Worm (Caenorhabditis elegans) whole organism, young adult: ENCODE data around the gene ncs-6.

Source experiments
- D2030.7 ChIP-seq: fragments of 200-800 bp; sonication (Bioruptor generic); IDR thresholded peaks from 2 replicates; pipeline ENCODE4 v1.3.6; 2022; ENCODE audit warnings: missing genetic modification reagents, missing genetic modification characterization, missing compliant biosample characterization
- F10E7.11 ChIP-seq: sonication (generic microtip); optimal IDR thresholded peaks from 2 replicates; lab custom pipeline; 2017; ENCODE audit warnings: mild to moderate bottlenecking, missing genetic modification characterization, moderate library complexity, missing compliant biosample characterization
- F22D6.2 ChIP-seq: sonication (generic microtip); optimal IDR thresholded peaks from 2 replicates; lab custom pipeline; 2016; ENCODE audit warnings: mild to moderate bottlenecking, missing genetic modification characterization, missing compliant biosample characterization
- F33H1.4 ChIP-seq: fragments of 200-800 bp; sonication (Bioruptor generic); IDR thresholded peaks from 2 replicates; pipeline ENCODE4 v1.3.6; 2022; ENCODE audit warnings: missing genetic modification reagents, missing genetic modification characterization, missing compliant biosample characterization
- F37B4.10 ChIP-seq: fragments of 200-800 bp; sonication (Bioruptor generic); IDR thresholded peaks from 2 replicates; pipeline ENCODE4 v1.3.6; 2022; ENCODE audit warnings: missing genetic modification characterization, missing compliant biosample characterization
- F39B2.1 ChIP-seq: fragments of 200-800 bp; sonication (Bioruptor generic); IDR thresholded peaks from 2 replicates; pipeline ENCODE4 v1.3.6; 2022; ENCODE audit warnings: missing genetic modification reagents, missing genetic modification characterization, missing compliant biosample characterization
- T07F8.4 ChIP-seq: sonication (generic microtip); optimal IDR thresholded peaks from 2 replicates; lab custom pipeline; 2016; ENCODE audit warnings: mild to moderate bottlenecking, missing genetic modification characterization, moderate library complexity, missing compliant biosample characterization
- T26A5.8 ChIP-seq: sonication (generic microtip); optimal IDR thresholded peaks from 2 replicates; lab custom pipeline; 2016; ENCODE audit warnings: missing genetic modification characterization, missing compliant biosample characterization
- Y53G8AR.9 ChIP-seq: fragments of 200-800 bp; sonication (Bioruptor generic); conservative IDR thresholded peaks from 2 replicates; pipeline ENCODE4 v1.3.6; 2022; ENCODE audit warnings: missing genetic modification reagents, missing genetic modification characterization, missing compliant biosample characterization
- Y67H2A.10 ChIP-seq: fragments of 200-800 bp; sonication (Bioruptor generic); conservative IDR thresholded peaks from 2 replicates; pipeline ENCODE4 v1.3.6; 2022; ENCODE audit warnings: missing genetic modification reagents, missing genetic modification characterization, missing compliant biosample characterization
- Y79H2A.3 ChIP-seq: fragments of 200-800 bp; sonication (Bioruptor generic); conservative IDR thresholded peaks from 2 replicates; pipeline ENCODE4 v1.3.6; 2022; ENCODE audit warnings: missing genetic modification reagents, missing genetic modification characterization, missing compliant biosample characterization
- ama-1 ChIP-seq, 3 experiments: fragments of 150-350 bp in 1 of 3; sonication (generic microtip) in 2 of 3; optimal IDR thresholded peaks; 2 replicates each; lab custom pipeline; 2014 to 2018; ENCODE audit warnings: missing biosample characterization in 2 of 3, missing genetic modification characterization in 2 of 3, missing genetic modification reagents in 2 of 3
- athp-1 ChIP-seq: sonication (generic microtip); optimal IDR thresholded peaks from 2 replicates; lab custom pipeline; 2017; ENCODE audit warnings: mild to moderate bottlenecking, missing genetic modification characterization, missing compliant biosample characterization
- attf-6 ChIP-seq: fragments of 200-800 bp; sonication (Bioruptor generic); IDR thresholded peaks from 2 replicates; pipeline ENCODE4 v1.3.6; 2022; ENCODE audit warnings: missing genetic modification reagents, missing genetic modification characterization, missing compliant biosample characterization
- bed-1 ChIP-seq: fragments of 200-800 bp; sonication (Bioruptor generic); IDR thresholded peaks from 2 replicates; pipeline ENCODE4 v1.3.6; 2022; ENCODE audit warnings: missing genetic modification reagents, missing genetic modification characterization, missing compliant biosample characterization
- cebp-2 ChIP-seq: fragments of 200-800 bp; sonication (Bioruptor generic); IDR thresholded peaks from 2 replicates; pipeline ENCODE4 v1.3.6; 2022; ENCODE audit warnings: missing genetic modification characterization, missing compliant biosample characterization
- ceh-100 ChIP-seq: fragments of 200-800 bp; sonication (Bioruptor generic); IDR thresholded peaks from 2 replicates; pipeline ENCODE4 v1.3.6; 2022; ENCODE audit warnings: missing genetic modification reagents, missing genetic modification characterization, missing compliant biosample characterization
- ceh-27 ChIP-seq: fragments of 200-800 bp; sonication (Bioruptor generic); optimal IDR thresholded peaks from 2 replicates; lab custom pipeline; 2018; ENCODE audit warnings: mild to moderate bottlenecking, missing genetic modification characterization, moderate library complexity, missing compliant biosample characterization
- ceh-58 ChIP-seq: fragments of 200-800 bp; sonication (Bioruptor generic); IDR thresholded peaks from 2 replicates; pipeline ENCODE4 v1.3.6; 2022; ENCODE audit warnings: missing genetic modification characterization, missing compliant biosample characterization
- ceh-79 ChIP-seq: sonication (generic microtip); optimal IDR thresholded peaks from 2 replicates; lab custom pipeline; 2017; ENCODE audit warnings: mild to moderate bottlenecking, missing genetic modification characterization, missing compliant biosample characterization
- ceh-91 ChIP-seq: fragments of 200-800 bp; sonication (Bioruptor generic); IDR thresholded peaks from 2 replicates; pipeline ENCODE4 v1.3.6; 2022; ENCODE audit warnings: missing genetic modification reagents, missing genetic modification characterization, missing compliant biosample characterization
- chd-7 ChIP-seq: sonication (generic microtip); optimal IDR thresholded peaks from 2 replicates; lab custom pipeline; 2016; ENCODE audit warnings: mild to moderate bottlenecking, missing genetic modification characterization, moderate library complexity, missing compliant biosample characterization
- dox-1 ChIP-seq: fragments of 200-800 bp; sonication (Bioruptor generic); IDR thresholded peaks from 2 replicates; pipeline ENCODE4 v1.3.6; 2022; ENCODE audit warnings: missing genetic modification reagents, missing genetic modification characterization, missing compliant biosample characterization
- egl-44 ChIP-seq: fragments of 200-800 bp; sonication (Bioruptor generic); IDR thresholded peaks from 2 replicates; pipeline ENCODE4 v1.3.6; 2022; ENCODE audit warnings: missing genetic modification reagents, missing genetic modification characterization, missing compliant biosample characterization
- egrh-3 ChIP-seq: fragments of 200-800 bp; sonication (Bioruptor generic); IDR thresholded peaks from 2 replicates; pipeline ENCODE4 v1.3.6; 2022; ENCODE audit warnings: missing genetic modification reagents, missing genetic modification characterization, missing compliant biosample characterization
- ets-4 ChIP-seq: fragments of 200-800 bp; sonication (Bioruptor generic); optimal IDR thresholded peaks from 2 replicates; lab custom pipeline; 2018; ENCODE audit warnings: mild to moderate bottlenecking, missing genetic modification characterization, missing compliant biosample characterization
- him-1 ChIP-seq: sonication (generic microtip); optimal IDR thresholded peaks from 2 replicates; lab custom pipeline; 2016; ENCODE audit warnings: missing genotype, missing genetic modification reagents, missing genetic modification characterization, missing compliant biosample characterization
- hmg-1.2 ChIP-seq: fragments of 200-800 bp; sonication (Bioruptor generic); IDR thresholded peaks from 2 replicates; pipeline ENCODE4 v1.3.6; 2022; ENCODE audit warnings: missing genetic modification reagents, missing genetic modification characterization, missing compliant biosample characterization
- hrde-1 ChIP-seq: sonication (generic microtip); optimal IDR thresholded peaks from 2 replicates; lab custom pipeline; 2016; ENCODE audit warnings: missing genetic modification characterization, mild to moderate bottlenecking, missing compliant biosample characterization, moderate library complexity, missing genotype, missing genetic modification reagents, borderline replicate concordance
- lin-35 ChIP-seq, 3 experiments: fragments of 150-350 bp in 2 of 3; sonication (generic microtip) in 1 of 3; optimal IDR thresholded peaks; 2 replicates each; lab custom pipeline; 2014 to 2018; ENCODE audit warnings: missing biosample characterization in 3 of 3, missing genetic modification characterization in 3 of 3, missing genetic modification reagents in 3 of 3
- lin-54 ChIP-seq: fragments of 200-800 bp; sonication (Bioruptor generic); optimal IDR thresholded peaks from 2 replicates; lab custom pipeline; 2018; ENCODE audit warnings: mild to moderate bottlenecking, missing genetic modification characterization, missing compliant biosample characterization
- lsl-1 ChIP-seq: fragments of 200-800 bp; sonication (Bioruptor generic); optimal IDR thresholded peaks from 2 replicates; lab custom pipeline; 2018; ENCODE audit warnings: mild to moderate bottlenecking, missing genetic modification characterization, moderate library complexity, missing compliant biosample characterization
- mcd-1 ChIP-seq: fragments of 200-800 bp; sonication (Bioruptor generic); IDR thresholded peaks from 2 replicates; pipeline ENCODE4 v1.3.6; 2022; ENCODE audit warnings: missing genetic modification reagents, missing genetic modification characterization, missing compliant biosample characterization
- nhr-120 ChIP-seq: fragments of 200-800 bp; sonication (Bioruptor generic); IDR thresholded peaks from 2 replicates; pipeline ENCODE4 v1.3.6; 2022; ENCODE audit warnings: missing genetic modification characterization, missing compliant biosample characterization
- nhr-27 ChIP-seq: fragments of 200-800 bp; sonication (Bioruptor generic); optimal IDR thresholded peaks from 2 replicates; lab custom pipeline; 2018; ENCODE audit warnings: mild to moderate bottlenecking, missing genetic modification characterization, moderate library complexity, missing compliant biosample characterization
- nhr-80 ChIP-seq: sonication (generic microtip); optimal IDR thresholded peaks from 2 replicates; lab custom pipeline; 2016; ENCODE audit warnings: missing genetic modification characterization, missing compliant biosample characterization
- rcor-1 ChIP-seq: fragments of 200-800 bp; sonication (Bioruptor generic); IDR thresholded peaks from 2 replicates; pipeline ENCODE4 v1.3.6; 2022; ENCODE audit warnings: missing genetic modification reagents, missing genetic modification characterization, missing compliant biosample characterization
- repo-1 ChIP-seq: sonication (generic microtip); optimal IDR thresholded peaks from 2 replicates; lab custom pipeline; 2017; ENCODE audit warnings: mild to moderate bottlenecking, missing genetic modification characterization, missing compliant biosample characterization
- sea-2 ChIP-seq: fragments of 200-800 bp; sonication (Bioruptor generic); IDR thresholded peaks from 2 replicates; pipeline ENCODE4 v1.3.6; 2022; ENCODE audit warnings: missing genetic modification characterization, missing compliant biosample characterization
- snpc-1.1 ChIP-seq: sonication (generic microtip); optimal IDR thresholded peaks from 2 replicates; lab custom pipeline; 2017; ENCODE audit warnings: missing genetic modification characterization, mild to moderate bottlenecking, missing compliant biosample characterization, antibody characterized with exemption, moderate library complexity, missing genotype, missing genetic modification reagents; ENCODE audit not compliant: insufficient read depth
- snpc-3.4 ChIP-seq: sonication (generic microtip); optimal IDR thresholded peaks from 2 replicates; lab custom pipeline; 2017; ENCODE audit warnings: missing genetic modification characterization, mild to moderate bottlenecking, missing compliant biosample characterization, antibody characterized with exemption, moderate library complexity, missing genotype, missing genetic modification reagents
- tlf-1 ChIP-seq: fragments of 200-800 bp; sonication (Bioruptor generic); optimal IDR thresholded peaks from 2 replicates; lab custom pipeline; 2018; ENCODE audit warnings: mild to moderate bottlenecking, missing genetic modification characterization, missing compliant biosample characterization
- zfh-2 ChIP-seq: fragments of 200-800 bp; sonication (Bioruptor generic); conservative IDR thresholded peaks from 2 replicates; pipeline ENCODE4 v1.3.6; 2022; ENCODE audit warnings: missing genetic modification reagents, missing genetic modification characterization, missing compliant biosample characterization
- ztf-25 ChIP-seq: fragments of 200-800 bp; sonication (Bioruptor generic); IDR thresholded peaks from 2 replicates; pipeline ENCODE4 v1.3.6; 2022; ENCODE audit warnings: missing genetic modification reagents, missing genetic modification characterization, missing compliant biosample characterization
- ztf-26 ChIP-seq: sonication (generic microtip); optimal IDR thresholded peaks from 2 replicates; lab custom pipeline; 2017; ENCODE audit warnings: missing genetic modification characterization, missing compliant biosample characterization
- ztf-6 ChIP-seq: fragments of 200-800 bp; sonication (Bioruptor generic); IDR thresholded peaks from 2 replicates; pipeline ENCODE4 v1.3.6; 2022; ENCODE audit warnings: missing genetic modification reagents, missing genetic modification characterization, missing compliant biosample characterization

ncs-6 gene

DNA sequence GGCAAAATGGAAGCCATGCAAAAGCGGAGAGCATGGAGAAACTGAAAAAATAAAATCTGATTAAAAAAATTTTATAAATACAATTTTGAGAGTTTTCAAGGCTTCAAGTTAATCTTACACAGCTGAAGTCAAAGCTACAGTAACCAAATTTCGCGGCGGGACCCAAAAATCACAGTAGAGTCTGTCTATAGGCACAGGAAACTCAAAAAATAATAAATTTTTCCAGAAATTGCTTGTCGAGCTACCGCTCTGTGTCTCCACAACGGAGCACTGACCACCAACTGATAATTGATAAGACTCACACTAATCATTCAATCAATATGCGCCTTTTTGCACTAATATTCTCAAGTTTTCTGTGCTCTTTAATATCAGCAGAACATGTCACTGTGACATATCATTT is 22.0 kb upstream of the ncs-6 start, which contains the start of gene W10G11.19:
Gene W10G11.19, plus strand, starts transcription at position 301 of the 400 bp plus-strand sequence.
- TF ChIP-seq tlf-1 (GFP tag; lab: Kevin White, UChicago) (no peak), nhr-80 (tag; lab: Kevin White, UChicago) (peak; percentile 59), F10E7.11 (no peak), repo-1 (tag; lab: Kevin White, UChicago) (no peak)
- TF ChIP-seq, all 124 proteins: peak for 1

DNA sequence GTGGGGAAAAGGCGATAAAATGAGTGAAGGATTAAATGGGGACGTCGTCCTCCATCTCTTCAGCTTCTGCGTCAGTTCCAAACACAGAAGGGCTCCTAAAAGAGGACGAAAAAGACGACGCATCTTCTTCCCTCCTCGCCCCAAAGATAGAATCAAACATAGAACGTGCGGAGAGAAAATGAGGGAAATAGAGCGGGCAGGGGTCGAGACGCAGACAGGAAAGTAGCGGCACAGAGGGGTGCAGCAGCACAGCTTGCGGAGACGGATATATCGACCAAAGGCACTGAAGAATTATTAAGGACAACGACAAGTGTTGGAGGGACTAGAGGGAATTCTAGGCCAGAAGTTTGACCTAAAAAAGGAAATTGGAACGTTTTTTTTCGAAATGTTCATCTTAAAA is 19.0 kb upstream of the ncs-6 start:
- TF ChIP-seq ceh-100 (GFP tag; lab: Robert Waterston, UW): no peak
- no peak for TF ChIP-seq ztf-25
- TF ChIP-seq Y79H2A.3: no peak
- no peak for TF ChIP-seq ets-4 (GFP tag; lab: Kevin White, UChicago)
- TF ChIP-seq him-1 (tag; lab: Kevin White, UChicago): no peak
- TF ChIP-seq ceh-91 (GFP tag; lab: Robert Waterston, UW): no peak
- TF ChIP-seq athp-1 (tag; lab: Kevin White, UChicago): no peak
- TF ChIP-seq F10E7.11: no peak
- TF ChIP-seq ceh-79: no peak
- TF ChIP-seq ceh-27 (GFP tag; lab: Kevin White, UChicago): peak; percentile 37
- no peak for TF ChIP-seq chd-7 (tag; lab: Kevin White, UChicago)
- TF ChIP-seq F33H1.4 (GFP tag; lab: Robert Waterston, UW): no peak
- TF ChIP-seq ceh-58 (GFP tag; lab: Robert Waterston, UW): no peak
- TF ChIP-seq ama-1 (optimal IDR thresholded peaks at IDR 0.05; lab: Kevin White, UChicago): no peak
- TF ChIP-seq ama-1 (GFP tag; optimal IDR thresholded peaks at IDR 0.05; lab: Kevin White, UChicago): no peak
- no peak for TF ChIP-seq attf-6 (GFP tag; lab: Robert Waterston, UW)
- TF ChIP-seq hrde-1 (tag; lab: Kevin White, UChicago): no peak
- TF ChIP-seq F39B2.1 (GFP tag; lab: Robert Waterston, UW): no peak
- TF ChIP-seq nhr-27 (tag; lab: Kevin White, UChicago): no peak
- TF ChIP-seq lin-35 (GFP tag; optimal IDR thresholded peaks at IDR 0.05; lab: Kevin White, UChicago): no peak
- TF ChIP-seq egrh-3 (GFP tag; lab: Robert Waterston, UW): 0 out of 2 replicates have a peak, but pooled peaks have one; percentile 18
- no peak for TF ChIP-seq bed-1 (GFP tag; lab: Robert Waterston, UW)
- peak; percentile 74; the same call in 1 of the 2 replicates for TF ChIP-seq hmg-1.2 (GFP tag; lab: Robert Waterston, UW)
- no peak for TF ChIP-seq sea-2
- no peak for TF ChIP-seq snpc-3.4
- no peak for TF ChIP-seq lsl-1
- TF ChIP-seq ztf-26: no peak
- no peak for TF ChIP-seq Y53G8AR.9 (GFP tag; lab: Robert Waterston, UW)
- TF ChIP-seq lin-54: no peak
- no peak for TF ChIP-seq ztf-6 (GFP tag; lab: Robert Waterston, UW)
- TF ChIP-seq D2030.7 (GFP tag; lab: Robert Waterston, UW): no peak
- no peak for TF ChIP-seq cebp-2 (GFP tag; lab: Robert Waterston, UW)
- TF ChIP-seq tlf-1 (GFP tag; lab: Kevin White, UChicago): no peak
- peak; percentile 54 for TF ChIP-seq mcd-1
- TF ChIP-seq T07F8.4: no peak
- no peak for TF ChIP-seq F37B4.10 (GFP tag; lab: Robert Waterston, UW)
- TF ChIP-seq egl-44 (GFP tag; lab: Robert Waterston, UW): no peak
- no peak for TF ChIP-seq T26A5.8 (tag; lab: Kevin White, UChicago)
- no peak for TF ChIP-seq snpc-1.1
- no peak for TF ChIP-seq Y67H2A.10
- no peak for TF ChIP-seq nhr-120
- no peak for TF ChIP-seq rcor-1 (GFP tag; lab: Robert Waterston, UW)
- TF ChIP-seq dox-1: no peak
- TF ChIP-seq zfh-2 (GFP tag; lab: Robert Waterston, UW): peak; percentile 84
- no peak for TF ChIP-seq nhr-80 (tag; lab: Kevin White, UChicago)
- TF ChIP-seq F22D6.2 (tag; lab: Kevin White, UChicago): no peak
